Worm (Caenorhabditis elegans): ENCODE measurements around the gene R02F2.1.

- TF ChIP-seq ceh-82 (tag; optimal IDR thresholded peaks at IDR 0.05) (no peak), pqm-1 (tag; optimal IDR thresholded peaks at IDR 0.05) (no peak), ama-1 (optimal IDR thresholded peaks at IDR 0.05) (peak; percentile 86), ZK337.2 (GFP tag; IDR thresholded peaks at IDR 0.05) (no peak; the same call in 1 of the 2 replicates), aly-2 (tag; optimal IDR thresholded peaks at IDR 0.05) (no peak)
These were observed 4.4 kb downstream of the R02F2.1 start for ce11 chrIII:5506023-5506597.
